Worm (Caenorhabditis elegans): ENCODE results near the gene T08D2.5.
"Not testable (repeated sequence)": the region's sequence is repeated elsewhere in the genome, so short reads cannot be mapped to it uniquely, and the experiment has no call there.

DNA sequence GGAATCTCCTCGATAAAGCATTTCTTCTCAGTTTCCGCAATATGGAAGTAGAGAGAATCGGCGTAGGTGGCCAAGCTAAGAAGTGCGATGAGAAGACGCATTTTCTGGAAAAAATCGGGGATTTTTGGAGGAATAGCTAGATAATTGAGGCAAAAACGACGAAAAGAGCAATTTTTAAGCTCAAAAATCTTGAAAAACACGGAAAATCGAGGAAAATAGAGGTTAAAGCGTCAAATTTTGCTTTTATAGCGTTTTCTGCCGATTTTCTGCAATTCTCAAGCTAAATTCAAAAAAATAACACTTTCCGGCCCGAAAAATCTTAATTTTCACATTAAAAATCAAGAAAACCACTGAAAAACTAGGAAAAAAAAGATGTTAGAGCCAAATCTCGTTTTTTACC, 14.1 kb upstream of the T08D2.5 start, which contains the start of gene tmed-12:
- not testable (repeated sequence) for TF ChIP-seq ama-1 (optimal IDR thresholded peaks at IDR 0.05); nhr-237 (tag; optimal IDR thresholded peaks at IDR 0.05); unc-62 (GFP tag; optimal IDR thresholded peaks at IDR 0.05); lin-13 (GFP tag; optimal IDR thresholded peaks at IDR 0.05); tbx-2 (tag; optimal IDR thresholded peaks at IDR 0.05); fos-1 (tag; optimal IDR thresholded peaks at IDR 0.05); blmp-1 (tag; optimal IDR thresholded peaks at IDR 0.05); F16B12.6 (tag; optimal IDR thresholded peaks at IDR 0.05); elt-2 (tag; optimal IDR thresholded peaks at IDR 0.05); fkh-4 (tag; optimal IDR thresholded peaks at IDR 0.05; ENCODE audit: borderline replicate concordance)
